Fruit fly (Drosophila melanogaster) whole organism, wandering third instar larva: ENCODE measurements around the gene JhI-21.

Experiments used
- Dfd ChIP-seq: fragments of >200 bp; optimal IDR thresholded peaks from 2 replicates; lab custom pipeline; 2017; ENCODE audit warnings: missing biosample characterization, missing genetic modification characterization
- GATAd ChIP-seq: sonication (Bioruptor generic); optimal IDR thresholded peaks from 2 replicates; lab custom pipeline; 2016; ENCODE audit warnings: missing biosample characterization, missing genetic modification characterization
- Hr78 ChIP-seq: fragments of >200 bp; optimal IDR thresholded peaks from 2 replicates; lab custom pipeline; 2017; ENCODE audit warnings: missing biosample characterization, missing genetic modification characterization
- OdsH ChIP-seq: fragments of 200-800 bp; sonication (Bioruptor generic); optimal IDR thresholded peaks from 2 replicates; lab custom pipeline; 2016; ENCODE audit warnings: missing biosample characterization, mild to moderate bottlenecking, missing genetic modification characterization
- dl ChIP-seq, 2 experiments: fragments of 175-275, 200-275 bp in 1 of 2; fragments of 200-275 bp in 1 of 2; sonication (Bioruptor generic); optimal IDR thresholded peaks; lab custom pipeline; 2018; ENCODE audit warnings: mild to moderate bottlenecking in 2 of 2, missing biosample characterization in 2 of 2, missing genetic modification characterization in 2 of 2, moderate library complexity in 2 of 2; ENCODE audit not compliant: partially characterized antibody in 2 of 2, insufficient read depth in 1 of 2
- foxo ChIP-seq, 2 experiments: fragments of 200-800 bp; sonication (Bioruptor generic); optimal IDR thresholded peaks; 2 replicates in 1 of 2; 3 replicates in 1 of 2; lab custom pipeline; 2016 to 2017; ENCODE audit warnings: missing biosample characterization in 2 of 2, missing genetic modification characterization in 2 of 2
- h ChIP-seq: fragments of 200-800 bp; sonication (Bioruptor generic); optimal IDR thresholded peaks from 3 replicates; lab custom pipeline; 2016; ENCODE audit warnings: missing biosample characterization, mild to moderate bottlenecking, missing genetic modification characterization
- psq ChIP-seq: fragments of 200-800 bp; sonication (Bioruptor generic); optimal IDR thresholded peaks from 3 replicates; lab custom pipeline; 2017; ENCODE audit warnings: missing biosample characterization, mild to moderate bottlenecking, missing genetic modification characterization, moderate library complexity

dm6 chr2L:12027435-12027834 lies 28.4 kb downstream of the JhI-21 start, which contains the start of gene dmGlut:
- no peak for TF ChIP-seq h (GFP tag; lab: Kevin White, UChicago)
- no peak for TF ChIP-seq foxo (GFP tag; optimal IDR thresholded peaks at IDR 0.05; lab: Kevin White, UChicago)
- TF ChIP-seq psq (GFP tag; lab: Kevin White, UChicago) = no peak
- TF ChIP-seq OdsH (GFP tag; lab: Kevin White, UChicago) = no peak
- TF ChIP-seq dl (GFP tag; optimal IDR thresholded peaks at IDR 0.05; lab: Kevin White, UChicago; ENCODE audit: insufficient read depth in 1 of 2, partially characterized antibody in 2 of 2) = no peak
- TF ChIP-seq Dfd (GFP tag; lab: Kevin White, UChicago) = no peak
- TF ChIP-seq Hr78 (GFP tag; lab: Kevin White, UChicago) = no peak
- no peak for TF ChIP-seq GATAd (GFP tag; lab: Kevin White, UChicago)
